Fruit fly (Drosophila melanogaster): Measurements from ENCODE around the gene PyK.

- TF ChIP-seq Oaz (GFP tag; IDR thresholded peaks at IDR 0.05) (no peak), CG3163 (GFP tag; optimal IDR thresholded peaks at IDR 0.05) (no peak), nerfin-1 (tag; optimal IDR thresholded peaks at IDR 0.05) (no peak), Lpt (GFP tag; optimal IDR thresholded peaks at IDR 0.05) (no peak)
Measured at dm6 chr3R:22381735-22382134, 14.4 kb downstream of the PyK start, which contains the start of gene Gpdh3.

Measured in whole organism, embryonic.